Worm (Caenorhabditis elegans): Measurements from ENCODE around the gene nhr-102.

- TF ChIP-seq nhr-12 (tag; optimal IDR thresholded peaks at IDR 0.05) (no peak), zip-8 (tag; optimal IDR thresholded peaks at IDR 0.05) (no peak), sptf-1 (tag; optimal IDR thresholded peaks at IDR 0.05) (no peak), nhr-28 (tag; optimal IDR thresholded peaks at IDR 0.05) (no peak), snpc-4 (tag; optimal IDR thresholded peaks at IDR 0.05) (no peak), mep-1 (tag; optimal IDR thresholded peaks at IDR 0.05) (no peak), drap-1 (GFP tag; optimal IDR thresholded peaks at IDR 0.05) (no peak), nhr-76 (tag; optimal IDR thresholded peaks at IDR 0.05) (no peak), ztf-11 (tag; optimal IDR thresholded peaks at IDR 0.05) (no peak), mab-5 (tag; optimal IDR thresholded peaks at IDR 0.05) (no peak), cnd-1 (tag; optimal IDR thresholded peaks at IDR 0.05) (no peak), elt-1 (tag; optimal IDR thresholded peaks at IDR 0.05; ENCODE audit: borderline replicate concordance, insufficient read depth) (no peak), elt-3 (tag; optimal IDR thresholded peaks at IDR 0.05) (no peak), nhr-237 (tag; optimal IDR thresholded peaks at IDR 0.05) (no peak)
These were observed 17.9 kb downstream of the nhr-102 start, which contains the start of gene srh-148 for ce11 chrV:15858292-15858691.
